Fruit fly (Drosophila melanogaster): ENCODE data around the gene CG34367.

DNA sequence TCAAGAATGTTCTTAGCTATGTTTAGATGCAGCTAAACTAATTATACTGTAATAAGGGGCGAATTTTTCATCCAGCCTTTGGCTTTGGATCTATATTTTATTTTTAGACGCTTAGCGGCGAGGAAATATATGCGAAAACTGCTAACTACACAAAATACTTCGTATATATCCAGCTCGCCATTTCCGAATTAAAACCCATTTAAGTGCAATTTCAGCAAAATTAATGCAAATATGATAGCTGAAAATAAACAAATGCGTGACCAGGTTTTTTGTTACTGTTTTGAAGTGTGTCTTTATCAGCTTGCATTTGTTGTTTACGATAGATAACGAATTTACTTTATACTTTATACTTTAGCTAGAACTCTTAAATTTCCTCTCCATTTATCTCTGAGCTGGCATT is 41.3 kb upstream of the CG34367 start:
- TF ChIP-seq h (optimal IDR thresholded peaks at IDR 0.05) (no peak), psq (optimal IDR thresholded peaks at IDR 0.05) (no peak), insv (optimal IDR thresholded peaks at IDR 0.05) (no peak), ttk (optimal IDR thresholded peaks at IDR 0.05) (no peak), Sin3A (optimal IDR thresholded peaks at IDR 0.05) (no peak), Myc (optimal IDR thresholded peaks at IDR 0.05) (no peak)
